Worm (Caenorhabditis elegans) whole organism, early embryonic: ENCODE results near the gene F45D11.14.

Experiments used
- B0310.2 ChIP-seq: sonication (generic microtip); optimal IDR thresholded peaks from 2 replicates; lab custom pipeline; 2016; ENCODE audit warnings: mild to moderate bottlenecking, missing genetic modification characterization, missing compliant biosample characterization
- F13C5.2 ChIP-seq: sonication (generic microtip); optimal IDR thresholded peaks from 2 replicates; lab custom pipeline; 2017; ENCODE audit warnings: mild to moderate bottlenecking, missing genetic modification characterization, inconsistent platforms, missing compliant biosample characterization
- ama-1 ChIP-seq: fragments of 150-350 bp; optimal IDR thresholded peaks from 2 replicates; lab custom pipeline; 2014
- ceh-13 ChIP-seq: fragments of 200-800 bp; sonication (Bioruptor generic); optimal IDR thresholded peaks from 2 replicates; lab custom pipeline; 2018; ENCODE audit warnings: mild to moderate bottlenecking, missing genetic modification characterization, missing compliant biosample characterization
- ets-7 ChIP-seq: sonication (generic microtip); optimal IDR thresholded peaks from 2 replicates; lab custom pipeline; 2016; ENCODE audit warnings: missing genotype, missing genetic modification characterization, missing compliant biosample characterization
- flt-1 ChIP-seq: fragments of 200-800 bp; sonication (Bioruptor generic); IDR thresholded peaks from 2 replicates; pipeline ENCODE4 v1.3.6; 2022; ENCODE audit warnings: missing genetic modification characterization, missing compliant biosample characterization
- tbx-11 ChIP-seq: fragments of 200-800 bp; sonication (Bioruptor generic); IDR thresholded peaks from 2 replicates; pipeline ENCODE4 v1.3.6; 2022; ENCODE audit warnings: missing genetic modification characterization, missing compliant biosample characterization
- tbx-37 ChIP-seq: fragments of 200-800 bp; sonication (Bioruptor generic); conservative IDR thresholded peaks from 2 replicates; pipeline ENCODE4 v1.3.6; 2022; ENCODE audit warnings: missing genetic modification reagents, missing genetic modification characterization, missing compliant biosample characterization

DNA sequence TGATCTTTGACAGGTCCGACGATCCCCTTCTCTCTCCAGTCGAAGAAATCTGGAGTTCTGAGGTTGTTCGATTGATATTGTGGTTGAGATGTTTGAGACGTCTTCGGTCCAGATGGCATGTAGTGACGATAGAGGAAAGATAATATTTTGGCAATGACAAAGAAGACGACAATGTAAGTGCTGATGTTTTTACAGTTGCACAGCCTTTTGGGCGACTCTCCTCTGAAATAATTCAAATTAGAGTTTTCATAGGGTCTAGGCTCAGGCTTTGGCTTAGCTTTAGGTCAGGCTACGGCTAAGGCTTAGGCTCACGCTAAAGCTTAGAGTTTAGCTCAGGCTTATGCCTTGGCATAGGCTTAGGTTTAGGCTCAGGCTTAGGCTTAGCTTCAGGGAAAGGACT is 44.3 kb downstream of the F45D11.14 start, which contains the start of gene C32B5.13:
- TF ChIP-seq flt-1 (GFP tag; lab: Robert Waterston, UW) (no peak), B0310.2 (tag; lab: Kevin White, UChicago) (no peak), ama-1 (no peak), tbx-37 (GFP tag; lab: Robert Waterston, UW) (no peak), ceh-13 (GFP tag; lab: Kevin White, UChicago) (no peak), tbx-11 (no peak), F13C5.2 (tag; lab: Kevin White, UChicago) (no peak), ets-7 (tag; lab: Kevin White, UChicago) (no peak)
